Worm (Caenorhabditis elegans): ENCODE data around the gene K10B3.1.

- no peak for TF ChIP-seq fos-1 (tag; optimal IDR thresholded peaks at IDR 0.05)
- no peak for TF ChIP-seq aly-2 (tag; optimal IDR thresholded peaks at IDR 0.05)
- TF ChIP-seq gmeb-1 (tag; optimal IDR thresholded peaks at IDR 0.05), result no peak
- TF ChIP-seq unc-55 (GFP tag; optimal IDR thresholded peaks at IDR 0.05), result no peak
- no peak for TF ChIP-seq R02D3.7 (tag; optimal IDR thresholded peaks at IDR 0.05)
- no peak for TF ChIP-seq ama-1 (optimal IDR thresholded peaks at IDR 0.05)
Observed at ce11 chrX:3089423-3089822, 45.9 kb upstream of the K10B3.1 start, which contains the start of gene pccb-1.

Measured in whole organism, L2 larva.